Worm (Caenorhabditis elegans) whole organism, L4 larva: ENCODE measurements around the gene F57A8.7.

Source experiments
- F10B5.3 ChIP-seq: sonication (generic microtip); optimal IDR thresholded peaks from 2 replicates; lab custom pipeline; 2016; ENCODE audit warnings: mild to moderate bottlenecking, missing genetic modification characterization, missing compliant biosample characterization
- F26F4.8 ChIP-seq: fragments of 200-800 bp; sonication (Bioruptor generic); conservative IDR thresholded peaks from 2 replicates; pipeline ENCODE4 v1.3.6; 2022; ENCODE audit warnings: missing genetic modification characterization, missing compliant biosample characterization
- F37D6.2 ChIP-seq: sonication (generic microtip); optimal IDR thresholded peaks from 2 replicates; lab custom pipeline; 2016; ENCODE audit warnings: mild to moderate bottlenecking, missing genetic modification characterization, missing compliant biosample characterization
- T26A8.4 ChIP-seq: fragments of 200-800 bp; sonication (Bioruptor generic); IDR thresholded peaks from 2 replicates; pipeline ENCODE4 v1.3.6; 2022; ENCODE audit warnings: missing genetic modification characterization, missing compliant biosample characterization
- Y75B8A.6 ChIP-seq: fragments of 200-800 bp; sonication (Bioruptor generic); IDR thresholded peaks from 2 replicates; pipeline ENCODE4 v1.3.6; 2022; ENCODE audit warnings: missing genetic modification reagents, missing genetic modification characterization, missing compliant biosample characterization
- ZK337.2 ChIP-seq: fragments of 200-800 bp; sonication (Bioruptor generic); IDR thresholded peaks from 2 replicates; pipeline ENCODE4 v1.3.6; 2022; ENCODE audit warnings: missing genetic modification reagents, missing genetic modification characterization, missing compliant biosample characterization
- aha-1 ChIP-seq: fragments of 150-350 bp; peaks from one replicate; lab custom pipeline; 2014; ENCODE audit warnings: missing biosample characterization, missing genetic modification characterization
- ceh-32 ChIP-seq: sonication (generic microtip); optimal IDR thresholded peaks from 2 replicates; lab custom pipeline; 2016; ENCODE audit warnings: mild to moderate bottlenecking, missing genetic modification characterization, missing compliant biosample characterization; ENCODE audit not compliant: poor library complexity
- ceh-82 ChIP-seq: sonication (generic microtip); optimal IDR thresholded peaks from 2 replicates; lab custom pipeline; 2017; ENCODE audit warnings: missing biosample characterization, missing genetic modification characterization
- daf-16 ChIP-seq, 3 experiments: sonication (generic microtip); optimal IDR thresholded peaks; 2 replicates each; lab custom pipeline; 2016 to 2017; ENCODE audit warnings: missing genetic modification characterization in 3 of 3, missing genetic modification reagents in 3 of 3, mild to moderate bottlenecking in 2 of 3, missing compliant biosample characterization in 2 of 3, missing biosample characterization in 1 of 3, moderate library complexity in 1 of 3
- daf-19 ChIP-seq: fragments of 200-800 bp; sonication (Bioruptor generic); conservative IDR thresholded peaks from 2 replicates; pipeline ENCODE4 v1.3.6; 2022; ENCODE audit warnings: missing genetic modification characterization, missing compliant biosample characterization
- dmd-6 ChIP-seq: fragments of 200-800 bp; sonication (Bioruptor generic); IDR thresholded peaks from 2 replicates; pipeline ENCODE4 v1.3.6; 2022; ENCODE audit warnings: missing genetic modification reagents, missing genetic modification characterization, missing compliant biosample characterization
- dmd-9 ChIP-seq: fragments of 200-800 bp; sonication (Bioruptor generic); IDR thresholded peaks from 2 replicates; pipeline ENCODE4 v1.3.6; 2022; ENCODE audit warnings: missing genetic modification reagents, missing genetic modification characterization, missing compliant biosample characterization
- dve-1 ChIP-seq: sonication (generic microtip); optimal IDR thresholded peaks from 2 replicates; lab custom pipeline; 2017; ENCODE audit warnings: antibody characterized with exemption, mild to moderate bottlenecking, missing genetic modification characterization, missing compliant biosample characterization; ENCODE audit not compliant: insufficient read depth
- egl-43 ChIP-seq: fragments of 200-800 bp; sonication (Bioruptor generic); IDR thresholded peaks from 2 replicates; pipeline ENCODE4 v1.3.6; 2022; ENCODE audit warnings: missing genetic modification reagents, missing genetic modification characterization, missing compliant biosample characterization
- gei-8 ChIP-seq: fragments of 200-800 bp; sonication (Bioruptor generic); optimal IDR thresholded peaks from 2 replicates; lab custom pipeline; 2018; ENCODE audit warnings: mild to moderate bottlenecking, missing genetic modification characterization, missing compliant biosample characterization
- hif-1 ChIP-seq, 2 experiments: sonication (generic microtip); optimal IDR thresholded peaks; 2 replicates each; lab custom pipeline; 2016 to 2017; ENCODE audit warnings: missing compliant biosample characterization in 2 of 2, missing genetic modification characterization in 2 of 2, missing genetic modification reagents in 2 of 2, missing genotype in 2 of 2, mild to moderate bottlenecking in 1 of 2
- hlh-11 ChIP-seq: fragments of 200-800 bp; sonication (Bioruptor generic); optimal IDR thresholded peaks from 2 replicates; lab custom pipeline; 2018; ENCODE audit warnings: mild to moderate bottlenecking, missing genetic modification characterization, missing compliant biosample characterization
- hmg-1.1 ChIP-seq: fragments of 200-800 bp; sonication (Bioruptor generic); IDR thresholded peaks from 2 replicates; pipeline ENCODE4 v1.3.6; 2022; ENCODE audit warnings: missing genetic modification reagents, missing genetic modification characterization, missing compliant biosample characterization
- jun-1 ChIP-seq: fragments of 150-350 bp; optimal IDR thresholded peaks from 2 replicates; lab custom pipeline; 2014; ENCODE audit warnings: missing biosample characterization, missing genetic modification reagents, missing genetic modification characterization
- lim-7 ChIP-seq: fragments of 200-800 bp; sonication (Bioruptor generic); IDR thresholded peaks from 2 replicates; pipeline ENCODE4 v1.3.6; 2022; ENCODE audit warnings: missing genetic modification characterization, missing compliant biosample characterization
- lin-15B ChIP-seq: fragments of 150-350 bp; sonication (generic microtip); optimal IDR thresholded peaks from 3 replicates; lab custom pipeline; 2014; ENCODE audit warnings: missing biosample characterization, missing genetic modification characterization
- lin-38 ChIP-seq: fragments of 200-800 bp; sonication (Bioruptor generic); IDR thresholded peaks from 2 replicates; pipeline ENCODE4 v1.3.6; 2022; ENCODE audit warnings: missing genetic modification reagents, missing genetic modification characterization, missing compliant biosample characterization
- lsy-2 ChIP-seq, 2 experiments: fragments of 150-350 bp in 1 of 2; sonication (generic microtip) in 1 of 2; optimal IDR thresholded peaks; 2 replicates each; lab custom pipeline; 2014 to 2017; ENCODE audit warnings: missing biosample characterization in 2 of 2, missing genetic modification characterization in 2 of 2
- mdl-1 ChIP-seq, 2 experiments: fragments of 150-350 bp in 1 of 2; sonication (generic microtip) in 1 of 2; optimal IDR thresholded peaks; 2 replicates each; lab custom pipeline; 2014 to 2017; ENCODE audit warnings: missing biosample characterization in 2 of 2, missing genetic modification characterization in 2 of 2
- mdt-29 ChIP-seq: fragments of 200-800 bp; sonication (Bioruptor generic); IDR thresholded peaks from 2 replicates; pipeline ENCODE4 v1.3.6; 2022; ENCODE audit warnings: missing genetic modification reagents, missing genetic modification characterization, missing compliant biosample characterization
- mes-2 ChIP-seq: sonication (generic microtip); optimal IDR thresholded peaks from 2 replicates; lab custom pipeline; 2016; ENCODE audit warnings: missing genotype, mild to moderate bottlenecking, missing genetic modification characterization, missing compliant biosample characterization; ENCODE audit not compliant: poor library complexity, severe bottlenecking
- mxl-3 ChIP-seq: fragments of 200-800 bp; sonication (Bioruptor generic); optimal IDR thresholded peaks from 2 replicates; lab custom pipeline; 2018; ENCODE audit warnings: mild to moderate bottlenecking, missing genetic modification characterization, missing compliant biosample characterization
- nhr-10 ChIP-seq: fragments of 150-350 bp; optimal IDR thresholded peaks from 2 replicates; lab custom pipeline; 2014; ENCODE audit warnings: missing biosample characterization, missing genetic modification characterization
- nhr-102 ChIP-seq: sonication (generic microtip); optimal IDR thresholded peaks from 2 replicates; lab custom pipeline; 2016; ENCODE audit warnings: mild to moderate bottlenecking, missing genetic modification characterization, moderate library complexity, missing compliant biosample characterization
- nhr-11 ChIP-seq: fragments of 150-350 bp; optimal IDR thresholded peaks from 2 replicates; lab custom pipeline; 2014; ENCODE audit warnings: missing biosample characterization, missing genetic modification characterization
- nhr-237 ChIP-seq: sonication (generic microtip); optimal IDR thresholded peaks from 2 replicates; lab custom pipeline; 2017; ENCODE audit warnings: missing biosample characterization, missing genetic modification characterization
- nhr-28 ChIP-seq: fragments of 150-350 bp; optimal IDR thresholded peaks from 2 replicates; lab custom pipeline; 2014; ENCODE audit warnings: missing biosample characterization, missing genetic modification characterization
- nhr-48 ChIP-seq: sonication (generic microtip); optimal IDR thresholded peaks from 2 replicates; lab custom pipeline; 2016; ENCODE audit warnings: mild to moderate bottlenecking, missing genetic modification characterization, missing compliant biosample characterization
- pha-4 ChIP-seq, 2 experiments: fragments of 150-350 bp in 1 of 2; fragments of 200-800 bp in 1 of 2; sonication (Bioruptor generic) in 1 of 2; IDR thresholded peaks in 1 of 2; optimal IDR thresholded peaks in 1 of 2; 2 replicates each; pipeline versions ENCODE4 v1.3.6 to Lab custom; 2014 to 2022; ENCODE audit warnings: missing genetic modification characterization in 2 of 2, missing genetic modification reagents in 2 of 2, missing biosample characterization in 1 of 2, missing compliant biosample characterization in 1 of 2
- pqm-1 ChIP-seq: sonication (generic microtip); optimal IDR thresholded peaks from 2 replicates; lab custom pipeline; 2017; ENCODE audit warnings: missing biosample characterization, missing genetic modification characterization
- rbr-2 ChIP-seq: sonication (generic microtip); optimal IDR thresholded peaks from 2 replicates; lab custom pipeline; 2016; ENCODE audit warnings: missing genotype, missing genetic modification characterization, missing compliant biosample characterization
- saeg-2 ChIP-seq: fragments of 200-800 bp; sonication (Bioruptor generic); IDR thresholded peaks from 2 replicates; pipeline ENCODE4 v1.3.6; 2022; ENCODE audit warnings: missing genetic modification reagents, missing genetic modification characterization, missing compliant biosample characterization
- sdz-12 ChIP-seq: fragments of 200-800 bp; sonication (Bioruptor generic); optimal IDR thresholded peaks from 2 replicates; lab custom pipeline; 2018; ENCODE audit warnings: mild to moderate bottlenecking, missing genetic modification characterization, missing compliant biosample characterization
- spr-1 ChIP-seq: sonication (generic microtip); optimal IDR thresholded peaks from 2 replicates; lab custom pipeline; 2016; ENCODE audit warnings: mild to moderate bottlenecking, missing genetic modification characterization, missing compliant biosample characterization
- tra-1 ChIP-seq: fragments of 200-800 bp; sonication (Bioruptor generic); IDR thresholded peaks from 2 replicates; pipeline ENCODE4 v1.3.6; 2022; ENCODE audit warnings: missing genetic modification reagents, missing genetic modification characterization, missing compliant biosample characterization
- unc-62 ChIP-seq, 3 experiments: fragments of 150-350 bp in 1 of 3; sonication (generic microtip); optimal IDR thresholded peaks in 2 of 3; peaks in 1 of 3; 1 replicate in 1 of 3; 2 replicates in 2 of 3; lab custom pipeline; 2014 to 2017; ENCODE audit warnings: missing biosample characterization in 3 of 3, missing genetic modification characterization in 3 of 3, missing genetic modification reagents in 3 of 3, missing genotype in 1 of 3
- zag-1 ChIP-seq: fragments of 150-350 bp; optimal IDR thresholded peaks from 2 replicates; lab custom pipeline; 2014; ENCODE audit warnings: missing biosample characterization, missing genetic modification characterization
- zfp-2 ChIP-seq: sonication (generic microtip); optimal IDR thresholded peaks from 2 replicates; lab custom pipeline; 2016; ENCODE audit warnings: mild to moderate bottlenecking, missing genetic modification characterization, missing compliant biosample characterization
- zfp-3 ChIP-seq: fragments of 200-800 bp; sonication (Bioruptor generic); conservative IDR thresholded peaks from 2 replicates; pipeline ENCODE4 v1.3.6; 2022; ENCODE audit warnings: missing genetic modification reagents, missing genetic modification characterization, missing compliant biosample characterization
- zip-11 ChIP-seq: fragments of 200-800 bp; sonication (Bioruptor generic); IDR thresholded peaks from 2 replicates; pipeline ENCODE4 v1.3.6; 2022; ENCODE audit warnings: missing genetic modification characterization, missing compliant biosample characterization
- zip-2 ChIP-seq: fragments of 150-350 bp; optimal IDR thresholded peaks from 2 replicates; lab custom pipeline; 2014; ENCODE audit warnings: missing biosample characterization, missing genetic modification characterization

F57A8.7 gene

DNA sequence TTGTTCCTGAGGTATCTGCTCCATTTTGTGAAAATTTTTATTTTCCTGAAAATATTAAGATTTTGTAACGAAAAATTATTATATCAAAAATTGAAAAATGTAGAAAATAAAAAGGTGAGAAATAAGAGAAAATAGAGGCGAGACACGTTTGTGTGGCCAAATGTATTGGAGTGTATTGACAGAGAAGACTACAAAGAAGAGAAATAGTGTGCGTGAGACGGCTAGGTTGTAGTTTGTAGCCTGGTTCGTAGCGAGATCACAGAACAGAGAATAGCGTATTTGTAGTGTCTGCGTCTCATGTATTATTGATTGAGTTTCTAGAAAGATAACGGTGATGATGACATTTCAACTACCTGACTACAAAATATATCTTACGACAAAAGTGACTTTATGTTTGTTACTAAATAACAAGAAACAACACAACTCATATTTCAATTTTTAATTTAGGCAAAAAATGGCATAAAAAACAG lies 8.5 kb downstream of the F57A8.7 start, which contains the start of gene nhr-12:
nhr-12 (minus strand) TSS at position 51 of the 470 bp plus-strand sequence.
- no peak for TF ChIP-seq F10B5.3
- peak; percentile 10 for TF ChIP-seq nhr-102 (tag; lab: Kevin White, UChicago)
- TF ChIP-seq hlh-11 (tag; lab: Kevin White, UChicago), result no peak
- no peak for TF ChIP-seq T26A8.4 (GFP tag; lab: Robert Waterston, UW)
- no peak for TF ChIP-seq mxl-3
- TF ChIP-seq ZK337.2, result no peak
- no peak for TF ChIP-seq egl-43 (GFP tag; lab: Robert Waterston, UW)
- TF ChIP-seq sdz-12 (GFP tag; lab: Kevin White, UChicago), result no peak
- no peak for TF ChIP-seq pha-4 (GFP tag; IDR thresholded peaks at IDR 0.05; lab: Robert Waterston, UW)
- no peak for TF ChIP-seq pha-4 (tag; optimal IDR thresholded peaks at IDR 0.05; lab: Kevin White, UChicago)
- no peak for TF ChIP-seq ceh-32 (tag; lab: Kevin White, UChicago)
- TF ChIP-seq nhr-10, result no peak
- peak; percentile 65 for TF ChIP-seq dve-1
- TF ChIP-seq gei-8 (GFP tag; lab: Kevin White, UChicago), result no peak
- no peak for TF ChIP-seq mdt-29 (GFP tag; lab: Robert Waterston, UW)
- no peak for TF ChIP-seq aha-1
- TF ChIP-seq saeg-2 (GFP tag; lab: Robert Waterston, UW), result no peak
- TF ChIP-seq F37D6.2 (tag; lab: Kevin White, UChicago), result no peak
- no peak for TF ChIP-seq nhr-237 (tag; lab: Kevin White, UChicago)
- no peak for TF ChIP-seq F26F4.8 (GFP tag; lab: Robert Waterston, UW)
- TF ChIP-seq daf-16 (GFP tag; optimal IDR thresholded peaks at IDR 0.05; lab: Kevin White, UChicago), result no peak
- TF ChIP-seq daf-16 (tag; optimal IDR thresholded peaks at IDR 0.05; lab: Kevin White, UChicago), result peak; percentile 59
- TF ChIP-seq nhr-48 (tag; lab: Kevin White, UChicago), result no peak
- TF ChIP-seq dmd-6 (GFP tag; lab: Robert Waterston, UW), result 0 out of 2 replicates have a peak, but pooled peaks have one; percentile 22
- no peak for TF ChIP-seq lsy-2 (tag; optimal IDR thresholded peaks at IDR 0.05; lab: Kevin White, UChicago)
- TF ChIP-seq daf-19 (GFP tag; lab: Robert Waterston, UW), result no peak
- TF ChIP-seq zfp-2, result no peak
- no peak for TF ChIP-seq hmg-1.1 (GFP tag; lab: Robert Waterston, UW)
- TF ChIP-seq zag-1, result no peak
- TF ChIP-seq lin-15B (tag; lab: Kevin White, UChicago), result no peak
- TF ChIP-seq nhr-11, result peak; percentile 0
- no peak for TF ChIP-seq ceh-82 (tag; lab: Kevin White, UChicago)
- no peak for TF ChIP-seq rbr-2 (tag; lab: Kevin White, UChicago)
- no peak for TF ChIP-seq Y75B8A.6
- no peak for TF ChIP-seq lin-38
- no peak for TF ChIP-seq dmd-9 (GFP tag; lab: Robert Waterston, UW)
- TF ChIP-seq mdl-1 (tag; optimal IDR thresholded peaks at IDR 0.05; lab: Kevin White, UChicago), result no peak
- no peak for TF ChIP-seq spr-1 (tag; lab: Kevin White, UChicago)
- no peak for TF ChIP-seq hif-1 (tag; optimal IDR thresholded peaks at IDR 0.05; lab: Kevin White, UChicago)
- TF ChIP-seq lim-7 (GFP tag; lab: Robert Waterston, UW), result no peak
- TF ChIP-seq jun-1, result no peak
- no peak for TF ChIP-seq pqm-1 (tag; lab: Kevin White, UChicago)
- TF ChIP-seq unc-62 (GFP tag; optimal IDR thresholded peaks at IDR 0.05 in 1 of 2; lab: Kevin White, UChicago), result peak in 1 of 2 experiments; percentile 10
- TF ChIP-seq unc-62 (tag; optimal IDR thresholded peaks at IDR 0.05; lab: Kevin White, UChicago), result no peak
- TF ChIP-seq zip-2 (tag; lab: Kevin White, UChicago), result no peak
- no peak for TF ChIP-seq zfp-3
- no peak for TF ChIP-seq tra-1
- peak; percentile 91 for TF ChIP-seq nhr-28
- no peak for TF ChIP-seq mes-2 (tag; lab: Kevin White, UChicago)
- no peak for TF ChIP-seq zip-11
